Worm (Caenorhabditis elegans): ENCODE data around the gene H39E23.2.

DNA sequence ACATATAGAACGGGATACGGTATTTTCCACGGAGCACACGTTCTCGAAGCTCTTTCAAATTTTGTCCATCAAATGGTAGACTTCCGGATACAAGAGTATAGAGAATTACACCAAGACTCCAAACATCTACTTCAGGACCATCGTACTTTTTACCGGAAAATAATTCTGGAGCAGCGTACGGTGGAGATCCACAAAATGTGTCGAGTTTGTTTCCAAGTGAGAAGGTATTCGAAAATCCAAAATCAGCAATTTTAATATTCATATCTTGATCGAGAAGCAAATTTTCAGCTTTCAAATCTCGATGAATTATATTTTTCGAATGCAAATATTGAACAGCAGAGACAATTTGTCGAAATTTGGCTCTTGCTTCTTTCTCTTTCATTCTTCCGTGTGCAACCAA is 13.0 kb downstream of the H39E23.2 start:
- TF ChIP-seq T22C8.4 (GFP tag; IDR thresholded peaks at IDR 0.05): no peak
- no peak for TF ChIP-seq ztf-29 (GFP tag; IDR thresholded peaks at IDR 0.05)

All from whole organism, midembryonic.